Fruit fly (Drosophila melanogaster) whole organism, larva: Measurements from ENCODE around the gene Sirt2.

ENCODE experiments used
- noc ChIP-seq: fragments of 200-800 bp; sonication (Bioruptor generic); optimal IDR thresholded peaks from 3 replicates; lab custom pipeline; 2019; ENCODE audit warnings: missing biosample characterization, mild to moderate bottlenecking, missing genetic modification characterization, moderate library complexity

Sirt2 gene

dm6 chr3R:20338673-20339072 lies 10.4 kb downstream of the Sirt2 start, which contains the start of gene Ir92a:
Ir92a (plus strand) TSS chr3R:20338973.
- no peak for TF ChIP-seq noc

- no peak for TF ChIP-seq noc
Observed at dm6 chr3R:20346903-20347302, 18.6 kb downstream of the Sirt2 start.

- TF ChIP-seq noc, result no peak
Observed at dm6 chr3R:20350278-20350677, 22.0 kb downstream of the Sirt2 start.

dm6 chr3R:20360008-20360407 lies 31.7 kb downstream of the Sirt2 start, which contains the start of gene MtnC:
MtnC (plus strand) TSS chr3R:20360308.
- TF ChIP-seq noc, result no peak
